Fruit fly (Drosophila melanogaster) whole organism: ENCODE results near the gene Rbf2.

Source experiments
- CG8478 ChIP-seq: fragments of >200 bp; optimal IDR thresholded peaks from 2 replicates; lab custom pipeline; 2018; ENCODE audit warnings: inconsistent platforms
- Dll ChIP-seq: fragments of >200 bp; optimal IDR thresholded peaks from 2 replicates; lab custom pipeline; 2017
- EcR ChIP-seq, 2 experiments: fragments of >200 bp; optimal IDR thresholded peaks; 2 replicates each; lab custom pipeline; 2017; ENCODE audit warnings: missing biosample characterization in 2 of 2, missing genetic modification characterization in 2 of 2, missing genetic modification reagents in 2 of 2
- usp ChIP-seq: fragments of >200 bp; optimal IDR thresholded peaks from 2 replicates; lab custom pipeline; 2017; ENCODE audit warnings: missing biosample characterization, missing genetic modification characterization, mixed read lengths

DNA sequence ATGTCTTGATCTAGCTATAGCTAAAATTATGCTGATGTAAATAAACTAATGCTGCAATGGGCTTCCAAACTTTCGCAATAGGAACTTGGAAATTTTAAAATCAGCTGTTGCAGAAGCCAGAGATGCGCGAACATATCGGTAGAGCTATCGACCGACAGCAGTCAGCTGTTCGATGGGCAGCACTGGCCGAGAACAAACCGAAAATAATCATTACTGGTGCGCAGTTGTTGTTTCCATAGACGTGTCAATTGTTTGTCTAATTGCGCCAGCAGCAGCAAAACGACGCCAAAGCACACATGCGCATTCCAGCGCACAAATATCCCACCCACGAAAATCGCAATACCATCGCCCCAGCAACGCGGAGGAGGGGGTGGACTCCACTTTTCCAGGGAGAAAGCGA lies 30.3 kb upstream of the Rbf2 start, which contains the start of gene Sap47:
- TF ChIP-seq usp, result no peak
- TF ChIP-seq EcR (GFP tag; optimal IDR thresholded peaks at IDR 0.05; lab: Kevin White, UChicago), result no peak
- TF ChIP-seq Dll (lab: Kevin White, UChicago), result no peak
- TF ChIP-seq CG8478, result no peak
